Worm (Caenorhabditis elegans) whole organism, L3 larva: ENCODE data around the gene Y53C12B.7.

Source experiments
- ama-1 ChIP-seq: fragments of 150-350 bp; optimal IDR thresholded peaks from 2 replicates; lab custom pipeline; 2018
- ceh-9 ChIP-seq: sonication (generic microtip); optimal IDR thresholded peaks from 2 replicates; lab custom pipeline; 2018; ENCODE audit warnings: missing biosample characterization, missing genetic modification characterization
- elt-3 ChIP-seq, 3 experiments: fragments of 150-350 bp in 1 of 3; sonication (generic microtip) in 2 of 3; optimal IDR thresholded peaks; 2 replicates in 2 of 3; 4 replicates in 1 of 3; lab custom pipeline; 2014 to 2017; ENCODE audit warnings: missing biosample characterization in 3 of 3, missing genetic modification characterization in 3 of 3
- lin-15B ChIP-seq: fragments of 150-350 bp; optimal IDR thresholded peaks from 2 replicates; lab custom pipeline; 2014; ENCODE audit warnings: missing biosample characterization, missing genetic modification characterization
- mdl-1 ChIP-seq: fragments of 150-350 bp; optimal IDR thresholded peaks from 2 replicates; lab custom pipeline; 2014; ENCODE audit warnings: missing biosample characterization, missing genetic modification characterization
- mml-1 ChIP-seq: fragments of 150-350 bp; sonication (generic microtip); optimal IDR thresholded peaks from 3 replicates; lab custom pipeline; 2014; ENCODE audit warnings: missing biosample characterization, missing genetic modification characterization
- nhr-237 ChIP-seq: fragments of 150-350 bp; optimal IDR thresholded peaks from 2 replicates; lab custom pipeline; 2014; ENCODE audit warnings: missing biosample characterization, missing genetic modification characterization
- nhr-28 ChIP-seq: fragments of 150-350 bp; optimal IDR thresholded peaks from 2 replicates; lab custom pipeline; 2014; ENCODE audit warnings: missing biosample characterization, missing genetic modification characterization
- pha-4 ChIP-seq: fragments of 150-350 bp; optimal IDR thresholded peaks from 2 replicates; lab custom pipeline; 2014; ENCODE audit warnings: missing biosample characterization, missing genetic modification reagents, missing genetic modification characterization
- sea-2 ChIP-seq: fragments of 150-350 bp; sonication (generic microtip); optimal IDR thresholded peaks from 4 replicates; lab custom pipeline; 2014; ENCODE audit warnings: missing biosample characterization, missing genetic modification reagents, missing genetic modification characterization
- tbx-2 ChIP-seq: sonication (generic microtip); optimal IDR thresholded peaks from 2 replicates; lab custom pipeline; 2016; ENCODE audit warnings: mild to moderate bottlenecking, missing genetic modification characterization, missing compliant biosample characterization

ce11 chrII:9724464-9724863 is 28.6 kb downstream of the Y53C12B.7 start, which contains the start of gene cutl-2:
- TF ChIP-seq ceh-9 (tag; lab: Kevin White, UChicago): no peak
- no peak for TF ChIP-seq nhr-237
- no peak for TF ChIP-seq elt-3 (tag; optimal IDR thresholded peaks at IDR 0.05; lab: Kevin White, UChicago)
- TF ChIP-seq nhr-28 (tag; lab: Kevin White, UChicago): no peak
- TF ChIP-seq mdl-1 (tag; lab: Kevin White, UChicago): no peak
- TF ChIP-seq mml-1: no peak
- TF ChIP-seq sea-2 (GFP tag; lab: Kevin White, UChicago): no peak
- TF ChIP-seq pha-4 (tag; lab: Kevin White, UChicago): no peak
- TF ChIP-seq ama-1: no peak
- TF ChIP-seq tbx-2 (tag; lab: Kevin White, UChicago): no peak
- TF ChIP-seq lin-15B (tag; lab: Kevin White, UChicago): no peak
